Worm (Caenorhabditis elegans): ENCODE results near the gene R02F2.6.

ce11 chrIII:5478011-5478410 lies 713 bp downstream of the R02F2.6 start, which contains the start of gene R02F2.10:
- TF ChIP-seq mdl-1 (tag; optimal IDR thresholded peaks at IDR 0.05) (no peak), xbp-1 (tag; optimal IDR thresholded peaks at IDR 0.05) (no peak), lsy-2 (tag; optimal IDR thresholded peaks at IDR 0.05) (no peak), snu-23 (GFP tag; optimal IDR thresholded peaks at IDR 0.05) (no peak), nhr-20 (tag; optimal IDR thresholded peaks at IDR 0.05) (no peak), nhr-90 (tag; optimal IDR thresholded peaks at IDR 0.05; ENCODE audit: poor library complexity) (no peak), ztf-11 (tag; optimal IDR thresholded peaks at IDR 0.05) (no peak), lin-15B (tag; optimal IDR thresholded peaks at IDR 0.05) (no peak), nhr-11 (tag; optimal IDR thresholded peaks at IDR 0.05) (no peak), ces-1 (GFP tag; optimal IDR thresholded peaks at IDR 0.05) (no peak), aha-1 (tag; optimal IDR thresholded peaks at IDR 0.05) (no peak), swsn-7 (tag; optimal IDR thresholded peaks at IDR 0.05) (no peak), nhr-237 (tag; optimal IDR thresholded peaks at IDR 0.05) (no peak), unc-62 (GFP tag; optimal IDR thresholded peaks at IDR 0.05) (no peak)

All from whole organism, L1 larva.